Worm (Caenorhabditis elegans): ENCODE measurements around the gene far-3.

far-3 gene

DNA sequence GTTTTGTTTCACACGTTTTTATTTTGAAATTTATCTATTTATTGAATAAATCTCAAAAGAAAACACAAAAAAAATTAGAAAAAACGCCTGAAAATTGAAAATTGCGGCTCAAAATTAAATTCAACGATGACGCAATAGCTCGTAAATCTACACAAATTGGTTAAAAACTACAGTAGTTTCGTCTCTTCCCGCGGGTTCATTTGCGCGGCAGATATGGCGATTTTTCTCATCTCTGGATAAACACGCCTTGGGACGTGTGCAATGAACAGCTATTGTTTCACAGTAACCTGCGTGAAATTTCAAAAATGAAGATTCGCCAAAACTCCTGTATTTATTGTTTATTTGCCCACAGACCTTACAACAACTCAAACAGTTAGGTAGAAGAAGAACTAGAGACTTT is 11.9 kb upstream of the far-3 start:
- TF ChIP-seq ztf-11 (tag; optimal IDR thresholded peaks at IDR 0.05) (no peak), irx-1 (tag; optimal IDR thresholded peaks at IDR 0.05) (no peak), hpl-2 (GFP tag; optimal IDR thresholded peaks at IDR 0.05) (no peak), efl-3 (GFP tag; optimal IDR thresholded peaks at IDR 0.05) (no peak), ztf-4 (tag; optimal IDR thresholded peaks at IDR 0.05) (no peak), unc-98 (GFP tag; IDR thresholded peaks at IDR 0.05) (no peak), lin-35 (GFP tag; optimal IDR thresholded peaks at IDR 0.05) (no peak), pqm-1 (tag; optimal IDR thresholded peaks at IDR 0.05) (no peak), zag-1 (tag; optimal IDR thresholded peaks at IDR 0.05) (no peak), tbx-2 (tag; optimal IDR thresholded peaks at IDR 0.05) (no peak), C34B4.2 (tag; optimal IDR thresholded peaks at IDR 0.05) (no peak), alr-1 (tag; optimal IDR thresholded peaks at IDR 0.05; ENCODE audit: borderline replicate concordance) (no peak), xbp-1 (tag; optimal IDR thresholded peaks at IDR 0.05) (no peak), nhr-71 (tag; optimal IDR thresholded peaks at IDR 0.05) (no peak)

DNA sequence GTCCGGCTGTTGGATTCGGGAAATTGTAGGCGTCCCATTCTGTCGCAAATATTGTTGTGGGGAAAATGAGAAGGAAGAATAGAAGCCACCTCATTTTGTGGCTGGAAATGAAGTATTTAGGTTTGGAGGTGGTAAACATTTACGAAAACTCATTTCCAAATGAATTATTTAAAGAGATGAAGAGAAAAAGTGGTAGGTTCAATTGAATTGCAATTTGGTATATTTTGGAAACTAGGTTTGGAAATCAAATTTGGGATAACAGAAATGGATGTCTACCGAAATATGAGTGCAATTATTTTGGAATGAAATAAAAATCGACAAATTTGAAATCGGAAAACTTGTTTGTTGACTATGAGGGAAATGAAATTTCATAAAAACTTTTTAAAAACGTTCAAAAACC is 11.5 kb upstream of the far-3 start, which contains the start of gene F15B9.10:
Gene F15B9.10, minus strand, starts transcription at position 101 of the 400 bp plus-strand sequence.
- TF ChIP-seq swsn-7 (tag; optimal IDR thresholded peaks at IDR 0.05) (no peak), ets-5 (GFP tag; IDR thresholded peaks at IDR 0.05) (no peak), nhr-84 (tag; optimal IDR thresholded peaks at IDR 0.05) (no peak), efl-1 (optimal IDR thresholded peaks at IDR 0.05) (no peak), efl-1 (GFP tag; optimal IDR thresholded peaks at IDR 0.05 in 1 of 2) (no peak), tbx-2 (tag; optimal IDR thresholded peaks at IDR 0.05) (no peak), pag-3 (tag; optimal IDR thresholded peaks at IDR 0.05; ENCODE audit: borderline replicate concordance, insufficient read depth) (no peak), tlp-1 (tag; optimal IDR thresholded peaks at IDR 0.05) (no peak), unc-62 (GFP tag; optimal IDR thresholded peaks at IDR 0.05) (no peak), mdl-1 (tag; optimal IDR thresholded peaks at IDR 0.05) (no peak), fkh-8 (tag; optimal IDR thresholded peaks at IDR 0.05) (no peak), nhr-47 (tag; optimal IDR thresholded peaks at IDR 0.05) (no peak), nhr-28 (tag; optimal IDR thresholded peaks at IDR 0.05) (no peak)

DNA sequence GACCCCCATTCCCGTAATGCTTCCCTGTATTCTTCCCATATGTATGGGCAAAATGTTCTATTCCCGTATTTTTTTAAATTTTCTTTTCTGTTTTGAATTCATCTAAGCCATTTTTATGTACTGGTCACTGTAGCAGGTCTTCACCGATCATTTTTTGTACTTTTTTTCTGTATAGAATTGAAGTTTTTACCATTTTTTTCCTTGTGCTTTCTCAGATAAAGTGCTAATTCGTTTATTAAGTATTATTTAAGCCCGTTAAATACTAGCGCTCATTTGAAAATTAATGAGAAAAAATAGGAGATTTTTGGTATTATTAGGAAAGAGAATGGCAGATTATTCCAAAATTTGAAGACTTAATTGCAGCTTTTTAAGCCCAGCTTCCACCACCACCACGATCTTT is 9.4 kb upstream of the far-3 start:
- TF ChIP-seq sptf-1 (tag; optimal IDR thresholded peaks at IDR 0.05) (no peak), dpl-1 (GFP tag; optimal IDR thresholded peaks at IDR 0.05) (no peak), pqm-1 (tag; optimal IDR thresholded peaks at IDR 0.05) (no peak), swsn-7 (tag; optimal IDR thresholded peaks at IDR 0.05) (no peak), efl-1 (optimal IDR thresholded peaks at IDR 0.05) (no peak), efl-1 (GFP tag; optimal IDR thresholded peaks at IDR 0.05 in 1 of 2) (no peak), unc-98 (GFP tag; IDR thresholded peaks at IDR 0.05) (no peak), hpl-2 (GFP tag; optimal IDR thresholded peaks at IDR 0.05) (no peak), F16B12.6 (tag; optimal IDR thresholded peaks at IDR 0.05) (no peak), ces-1 (GFP tag; optimal IDR thresholded peaks at IDR 0.05) (no peak), alr-1 (tag; optimal IDR thresholded peaks at IDR 0.05; ENCODE audit: borderline replicate concordance) (no peak), lin-35 (GFP tag; optimal IDR thresholded peaks at IDR 0.05) (no peak), hlh-4 (tag; optimal IDR thresholded peaks at IDR 0.05) (no peak), elt-2 (tag; optimal IDR thresholded peaks at IDR 0.05) (no peak), fkh-4 (tag; optimal IDR thresholded peaks at IDR 0.05; ENCODE audit: borderline replicate concordance) (no peak), elt-3 (tag; optimal IDR thresholded peaks at IDR 0.05) (no peak)

DNA sequence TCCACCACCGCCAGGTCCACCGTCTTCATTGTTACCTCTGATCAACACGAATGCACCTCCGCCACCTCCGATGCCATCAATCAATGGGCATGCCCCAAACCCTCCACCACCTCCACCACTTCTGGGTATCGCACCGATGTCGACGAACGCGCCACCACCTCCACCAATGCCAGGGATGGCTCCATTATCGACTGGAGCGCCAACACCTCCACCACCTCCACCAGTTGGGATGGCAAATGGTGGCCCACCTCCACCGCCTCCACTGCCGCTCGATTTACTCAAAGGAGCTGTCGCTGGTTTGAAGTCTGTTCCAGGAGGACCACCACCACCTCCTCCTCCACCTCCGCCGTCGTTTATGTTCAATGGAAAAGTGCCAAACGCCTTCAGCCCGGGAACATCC is 7.1 kb upstream of the far-3 start:
- TF ChIP-seq snpc-4 (tag; optimal IDR thresholded peaks at IDR 0.05) (no peak), tlp-1 (tag; optimal IDR thresholded peaks at IDR 0.05) (no peak), rnt-1 (tag; optimal IDR thresholded peaks at IDR 0.05) (no peak), jun-1 (tag; optimal IDR thresholded peaks at IDR 0.05) (no peak), elt-3 (tag; optimal IDR thresholded peaks at IDR 0.05) (no peak), unc-86 (tag; optimal IDR thresholded peaks at IDR 0.05) (no peak), pqm-1 (tag; optimal IDR thresholded peaks at IDR 0.05) (no peak)
